Worm (Caenorhabditis elegans): ENCODE results near the gene T07D4.2.

T07D4.2 gene

DNA sequence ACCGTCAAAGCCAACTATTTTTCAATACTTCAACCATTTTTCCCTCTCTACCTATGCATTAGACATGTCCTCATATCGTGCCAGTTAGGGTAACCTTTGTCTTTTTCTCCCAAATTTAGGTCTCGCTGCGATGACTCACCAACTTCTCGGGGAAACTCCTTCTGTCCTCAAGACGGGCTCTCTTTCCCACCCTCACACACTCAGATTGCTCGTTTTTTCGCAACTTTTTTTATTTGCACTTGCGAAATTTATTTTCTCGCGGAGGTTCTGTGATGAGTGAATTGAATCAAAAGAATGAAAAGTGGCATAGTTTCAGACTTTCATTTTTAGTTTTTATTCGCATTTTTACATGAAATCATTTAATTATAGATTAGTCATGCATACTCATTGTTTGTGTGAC is 46.6 kb upstream of the T07D4.2 start:
- TF ChIP-seq ceh-2 (tag; optimal IDR thresholded peaks at IDR 0.05) (no peak), unc-42 (tag; optimal IDR thresholded peaks at IDR 0.05) (no peak), npax-4 (tag; optimal IDR thresholded peaks at IDR 0.05) (no peak), ceh-24 (tag; optimal IDR thresholded peaks at IDR 0.05) (no peak), madf-2 (tag; optimal IDR thresholded peaks at IDR 0.05) (no peak), pqm-1 (tag; optimal IDR thresholded peaks at IDR 0.05) (no peak), T23F11.4 (GFP tag; optimal IDR thresholded peaks at IDR 0.05) (no peak), fkh-10 (GFP tag; optimal IDR thresholded peaks at IDR 0.05) (no peak), ztf-16 (tag; optimal IDR thresholded peaks at IDR 0.05) (no peak), pros-1 (tag; optimal IDR thresholded peaks at IDR 0.05) (no peak), ets-4 (tag; optimal IDR thresholded peaks at IDR 0.05) (no peak), K02D7.2 (tag; optimal IDR thresholded peaks at IDR 0.05) (no peak), elt-4 (tag; optimal IDR thresholded peaks at IDR 0.05) (no peak), dve-1 (tag; optimal IDR thresholded peaks at IDR 0.05) (no peak), mec-3 (tag; optimal IDR thresholded peaks at IDR 0.05; ENCODE audit: borderline replicate concordance) (no peak)

DNA sequence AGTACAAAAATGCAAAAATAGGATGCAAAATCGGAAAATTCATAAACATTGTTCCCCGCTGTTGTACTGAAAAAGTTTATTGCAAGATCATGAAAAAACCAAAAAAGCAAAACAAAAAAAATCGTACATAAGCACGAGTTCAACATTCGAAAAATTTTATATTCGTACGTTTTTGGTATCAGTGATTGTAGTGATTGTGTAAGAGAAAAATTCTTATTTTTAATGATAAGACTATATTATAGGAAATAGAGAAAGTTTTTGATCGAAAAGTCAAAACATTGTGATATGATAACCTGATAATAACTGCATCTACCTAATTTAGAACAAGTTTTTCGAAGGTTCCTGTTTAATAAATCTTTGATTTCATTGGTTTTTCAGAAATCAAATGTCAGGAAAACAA is 43.6 kb upstream of the T07D4.2 start:
- TF ChIP-seq pqm-1 (tag; optimal IDR thresholded peaks at IDR 0.05) = no peak
- TF ChIP-seq ceh-45 (GFP tag; IDR thresholded peaks at IDR 0.05) = no peak

ce11 chrII:8916656-8917055 is 42.9 kb upstream of the T07D4.2 start:
- TF ChIP-seq ama-1 (optimal IDR thresholded peaks at IDR 0.05) = no peak
- TF ChIP-seq eyg-1 (tag; optimal IDR thresholded peaks at IDR 0.05) = no peak
- no peak for TF ChIP-seq K09A11.1 (tag; optimal IDR thresholded peaks at IDR 0.05; ENCODE audit: insufficient read depth)
- TF ChIP-seq unc-42 (tag; optimal IDR thresholded peaks at IDR 0.05) = no peak
- no peak for TF ChIP-seq fkh-10 (GFP tag; optimal IDR thresholded peaks at IDR 0.05)
- TF ChIP-seq C38D4.7 (GFP tag; optimal IDR thresholded peaks at IDR 0.05) = no peak
- no peak for TF ChIP-seq syd-9 (tag; optimal IDR thresholded peaks at IDR 0.05)

DNA sequence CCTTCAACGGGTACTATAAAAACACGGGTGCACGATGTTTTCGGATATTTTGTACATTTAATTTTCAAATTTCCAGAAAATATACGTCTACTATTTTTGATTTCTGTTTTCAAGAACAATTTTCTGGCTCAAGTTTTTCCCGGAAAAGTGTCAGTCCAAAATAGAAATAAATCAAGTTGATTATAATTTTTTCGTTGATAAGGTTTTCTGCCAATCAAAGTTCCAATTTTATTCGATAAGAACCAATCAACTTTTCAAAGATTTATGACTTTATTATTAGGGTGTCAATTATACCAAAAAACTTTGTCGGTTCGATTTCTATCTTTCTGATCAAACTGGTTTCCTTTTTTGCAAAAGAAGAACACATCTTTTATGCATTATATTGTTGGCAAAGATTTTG is 40.9 kb upstream of the T07D4.2 start:
- no peak for TF ChIP-seq pha-2 (tag; optimal IDR thresholded peaks at IDR 0.05)
- TF ChIP-seq hlh-6 (tag; optimal IDR thresholded peaks at IDR 0.05) = no peak
- TF ChIP-seq ceh-2 (tag; optimal IDR thresholded peaks at IDR 0.05) = no peak
- TF ChIP-seq pqm-1 (tag; optimal IDR thresholded peaks at IDR 0.05) = no peak
- TF ChIP-seq ahr-1 (tag; optimal IDR thresholded peaks at IDR 0.05) = no peak
- TF ChIP-seq ceh-48 (tag; optimal IDR thresholded peaks at IDR 0.05) = no peak
- TF ChIP-seq zip-5 (tag; optimal IDR thresholded peaks at IDR 0.05) = no peak
- no peak for TF ChIP-seq ref-2 (tag; optimal IDR thresholded peaks at IDR 0.05)
- TF ChIP-seq pag-3 (tag; optimal IDR thresholded peaks at IDR 0.05; ENCODE audit: borderline replicate concordance) = no peak
- no peak for TF ChIP-seq sox-2 (GFP tag; IDR thresholded peaks at IDR 0.05)
- no peak for TF ChIP-seq rnt-1 (tag; optimal IDR thresholded peaks at IDR 0.05)
- no peak for TF ChIP-seq ceh-34 (tag; optimal IDR thresholded peaks at IDR 0.05)

- TF ChIP-seq K09A11.1 (tag; optimal IDR thresholded peaks at IDR 0.05; ENCODE audit: insufficient read depth) (no peak), eyg-1 (tag; optimal IDR thresholded peaks at IDR 0.05) (no peak)
Measured at ce11 chrII:8912523-8913017, 38.8 kb upstream of the T07D4.2 start.

ce11 chrII:8911929-8912328 is 38.2 kb upstream of the T07D4.2 start, which contains the start of gene B0457.4:
Gene B0457.4, minus strand, starts transcription at chrII:8912029.
- TF ChIP-seq unc-86 (tag; optimal IDR thresholded peaks at IDR 0.05) (no peak), ceh-14 (tag; optimal IDR thresholded peaks at IDR 0.05) (no peak), ceh-19 (GFP tag; optimal IDR thresholded peaks at IDR 0.05) (no peak), ceh-31 (tag; optimal IDR thresholded peaks at IDR 0.05) (no peak), sox-4 (tag; optimal IDR thresholded peaks at IDR 0.05) (no peak), ama-1 (optimal IDR thresholded peaks at IDR 0.05) (no peak), F13H6.1 (tag; optimal IDR thresholded peaks at IDR 0.05) (no peak), pha-4 (tag; optimal IDR thresholded peaks at IDR 0.05) (no peak), pros-1 (tag; optimal IDR thresholded peaks at IDR 0.05) (no peak), hlh-15 (tag; optimal IDR thresholded peaks at IDR 0.05) (no peak), pax-1 (tag; optimal IDR thresholded peaks at IDR 0.05) (no peak), fkh-10 (GFP tag; optimal IDR thresholded peaks at IDR 0.05) (no peak), tbx-7 (tag; optimal IDR thresholded peaks at IDR 0.05) (no peak), T23F11.4 (GFP tag; optimal IDR thresholded peaks at IDR 0.05) (no peak), unc-55 (GFP tag; optimal IDR thresholded peaks at IDR 0.05) (no peak), ceh-24 (tag; optimal IDR thresholded peaks at IDR 0.05) (no peak)

All from whole organism, late embryonic.